Fruit fly (Drosophila melanogaster): ENCODE data around the gene Cpsf6.

Gene Cpsf6

dm6 chr3L:8360643-8361110, 45.4 kb upstream of the Cpsf6 start, which contains the start of gene Idh (continued):
- peak; percentile 26 for TF ChIP-seq Myb (GFP tag; optimal IDR thresholded peaks at IDR 0.05)
- no peak for TF ChIP-seq peb (GFP tag; IDR thresholded peaks at IDR 0.05)
- 0 out of 2 replicates have a peak, but pooled peaks have one; percentile 45 for TF ChIP-seq tna (GFP tag; IDR thresholded peaks at IDR 0.05; ENCODE audit: partially characterized antibody)
- no peak for TF ChIP-seq ase (GFP tag; IDR thresholded peaks at IDR 0.05)
- no peak for TF ChIP-seq lola (GFP tag; optimal IDR thresholded peaks at IDR 0.05)
- TF ChIP-seq CG9609 (GFP tag; optimal IDR thresholded peaks at IDR 0.05): no peak
- no peak for TF ChIP-seq NC2β (GFP tag; optimal IDR thresholded peaks at IDR 0.05)
- no peak for TF ChIP-seq CG12104 (GFP tag; optimal IDR thresholded peaks at IDR 0.05)
- no peak for TF ChIP-seq CG1024 (GFP tag; IDR thresholded peaks at IDR 0.05)
- no peak for TF ChIP-seq H2.0 (GFP tag; IDR thresholded peaks at IDR 0.05)
- no peak for TF ChIP-seq CG9817 (tag; optimal IDR thresholded peaks at IDR 0.05)
- no peak for TF ChIP-seq CG7556 (GFP tag; optimal IDR thresholded peaks at IDR 0.05)
- TF ChIP-seq inv (GFP tag; IDR thresholded peaks at IDR 0.05; ENCODE audit: partially characterized antibody): no peak
- TF ChIP-seq CG12744 (GFP tag; optimal IDR thresholded peaks at IDR 0.05): no peak
- TF ChIP-seq gem (tag; optimal IDR thresholded peaks at IDR 0.05): no peak
- TF ChIP-seq Hmr (GFP tag; optimal IDR thresholded peaks at IDR 0.05): peak; percentile 52
- TF ChIP-seq Dbx (GFP tag; IDR thresholded peaks at IDR 0.05): no peak; the same call in 2 of the 3 replicates
- TF ChIP-seq Ada2b (GFP tag; IDR thresholded peaks at IDR 0.05): no peak
- TF ChIP-seq CG10959 (GFP tag; IDR thresholded peaks at IDR 0.05): no peak
- TF ChIP-seq bbx (GFP tag; IDR thresholded peaks at IDR 0.05; ENCODE audit: partially characterized antibody): peak; percentile 65
- TF ChIP-seq CG15696 (tag; optimal IDR thresholded peaks at IDR 0.05): no peak
- no peak for TF ChIP-seq CG33557 (GFP tag; optimal IDR thresholded peaks at IDR 0.05)
- TF ChIP-seq MESR4 (GFP tag; optimal IDR thresholded peaks at IDR 0.05): no peak

dm6 chr3L:8360063-8360642, 44.9 kb upstream of the Cpsf6 start:
- TF ChIP-seq CG11560 (tag; IDR thresholded peaks at IDR 0.05) (no peak), CG10366 (GFP tag; IDR thresholded peaks at IDR 0.05) (no peak), CG13775 (GFP tag; optimal IDR thresholded peaks at IDR 0.05) (no peak), Dref (GFP tag; IDR thresholded peaks at IDR 0.05) (no peak), Ptx1 (GFP tag; IDR thresholded peaks at IDR 0.05) (no peak), CG4328 (GFP tag; optimal IDR thresholded peaks at IDR 0.05) (no peak), Trl (optimal IDR thresholded peaks at IDR 0.05) (peak in 1 of 2 experiments; percentile 34), Trl (GFP tag; optimal IDR thresholded peaks at IDR 0.05) (no peak), CG10654 (GFP tag; optimal IDR thresholded peaks at IDR 0.05) (no peak), Abd-B (GFP tag; optimal IDR thresholded peaks at IDR 0.05) (no peak), abd-A (tag; optimal IDR thresholded peaks at IDR 0.05) (no peak), CG1792 (GFP tag; optimal IDR thresholded peaks at IDR 0.05) (no peak), usp (GFP tag; optimal IDR thresholded peaks at IDR 0.05) (no peak), mam (GFP tag; optimal IDR thresholded peaks at IDR 0.05) (no peak), CG2712 (tag; optimal IDR thresholded peaks at IDR 0.05) (no peak), Drgx (GFP tag; IDR thresholded peaks at IDR 0.05) (0 out of 2 replicates have a peak, but pooled peaks have one; percentile 24), toy (GFP tag; IDR thresholded peaks at IDR 0.05) (no peak), exex (tag; optimal IDR thresholded peaks at IDR 0.05) (peak; percentile 50), dimm (GFP tag; IDR thresholded peaks at IDR 0.05) (no peak), Ssrp (tag; optimal IDR thresholded peaks at IDR 0.05) (no peak), ac (GFP tag; optimal IDR thresholded peaks at IDR 0.05) (no peak), Dll (GFP tag; IDR thresholded peaks at IDR 0.05; ENCODE audit: partially characterized antibody) (no peak), CG6175 (GFP tag; IDR thresholded peaks at IDR 0.05) (no peak), vvl (GFP tag; IDR thresholded peaks at IDR 0.05) (no peak), Awh (GFP tag; IDR thresholded peaks at IDR 0.05) (0 out of 2 replicates have a peak, but pooled peaks have one; percentile 16), CG7839 (tag; optimal IDR thresholded peaks at IDR 0.05) (no peak), nom (GFP tag; optimal IDR thresholded peaks at IDR 0.05) (peak; percentile 93), yki (optimal IDR thresholded peaks at IDR 0.05) (no peak), Sry-β (GFP tag; optimal IDR thresholded peaks at IDR 0.05) (no peak)

All from whole organism, embryonic.